Worm (Caenorhabditis elegans) whole organism, late embryonic: ENCODE data around the gene T26H5.9.

Experiments
- C08G9.2 ChIP-seq: sonication (generic microtip); optimal IDR thresholded peaks from 2 replicates; lab custom pipeline; 2016; ENCODE audit warnings: mild to moderate bottlenecking, missing genetic modification characterization, moderate library complexity, missing compliant biosample characterization
- ahr-1 ChIP-seq: sonication (generic microtip); optimal IDR thresholded peaks from 2 replicates; lab custom pipeline; 2016; ENCODE audit warnings: missing genetic modification characterization, missing compliant biosample characterization
- ceh-14 ChIP-seq: sonication (generic microtip); optimal IDR thresholded peaks from 2 replicates; lab custom pipeline; 2016; ENCODE audit warnings: missing genotype, missing genetic modification characterization, missing compliant biosample characterization
- ceh-6 ChIP-seq: fragments of 200-800 bp; sonication (Bioruptor generic); optimal IDR thresholded peaks from 2 replicates; lab custom pipeline; 2018; ENCODE audit warnings: mild to moderate bottlenecking, missing genetic modification characterization, missing compliant biosample characterization
- fkh-10 ChIP-seq: fragments of 150-350 bp; optimal IDR thresholded peaks from 2 replicates; lab custom pipeline; 2014; ENCODE audit warnings: missing biosample characterization, missing genetic modification reagents, missing genetic modification characterization
- gmeb-2 ChIP-seq: sonication (generic microtip); optimal IDR thresholded peaks from 2 replicates; lab custom pipeline; 2016; ENCODE audit warnings: missing genetic modification characterization, inconsistent platforms, missing compliant biosample characterization
- madf-2 ChIP-seq: sonication (generic microtip); optimal IDR thresholded peaks from 2 replicates; lab custom pipeline; 2017; ENCODE audit warnings: missing genetic modification characterization, missing compliant biosample characterization
- nhr-11 ChIP-seq: fragments of 150-350 bp; optimal IDR thresholded peaks from 2 replicates; lab custom pipeline; 2014; ENCODE audit warnings: missing biosample characterization, missing genetic modification characterization
- pros-1 ChIP-seq: fragments of 150-350 bp; optimal IDR thresholded peaks from 2 replicates; lab custom pipeline; 2014; ENCODE audit warnings: missing biosample characterization, missing genetic modification reagents, missing genetic modification characterization
- unc-86 ChIP-seq: sonication (generic microtip); optimal IDR thresholded peaks from 2 replicates; lab custom pipeline; 2016; ENCODE audit warnings: missing genetic modification characterization, missing compliant biosample characterization

DNA sequence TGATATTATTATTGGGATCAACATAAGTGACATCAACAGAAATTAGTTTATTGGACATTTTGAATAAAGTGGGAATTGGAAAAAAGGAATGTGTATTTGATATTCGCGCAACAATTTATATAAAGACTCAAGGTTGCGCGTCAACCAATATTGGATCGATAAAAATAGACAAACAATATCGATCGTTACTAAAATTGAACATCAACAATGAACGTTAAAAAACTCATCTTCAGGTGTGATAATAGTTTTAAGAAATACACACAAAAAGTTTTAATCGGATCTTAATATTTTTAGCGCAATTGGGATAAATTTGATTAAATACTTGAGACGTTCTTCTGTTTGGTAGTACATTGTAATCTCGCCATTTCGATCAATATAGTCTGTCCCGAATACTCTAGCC, 21.1 kb upstream of the T26H5.9 start, which contains the start of gene fbxa-104:
- TF ChIP-seq ceh-14 (tag; lab: Kevin White, UChicago) (no peak), C08G9.2 (tag; lab: Kevin White, UChicago) (no peak), pros-1 (no peak), ceh-6 (GFP tag; lab: Kevin White, UChicago) (no peak), nhr-11 (tag; lab: Kevin White, UChicago) (no peak), fkh-10 (GFP tag; lab: Kevin White, UChicago) (no peak), ahr-1 (tag; lab: Kevin White, UChicago) (no peak), unc-86 (no peak), madf-2 (no peak), gmeb-2 (tag; lab: Kevin White, UChicago) (no peak)
